Fruit fly (Drosophila melanogaster): ENCODE data around the gene CG32365.
A peak's percentile ranks its signal among the peaks of the same experiment; 100 is the strongest.

Gene CG32365

DNA sequence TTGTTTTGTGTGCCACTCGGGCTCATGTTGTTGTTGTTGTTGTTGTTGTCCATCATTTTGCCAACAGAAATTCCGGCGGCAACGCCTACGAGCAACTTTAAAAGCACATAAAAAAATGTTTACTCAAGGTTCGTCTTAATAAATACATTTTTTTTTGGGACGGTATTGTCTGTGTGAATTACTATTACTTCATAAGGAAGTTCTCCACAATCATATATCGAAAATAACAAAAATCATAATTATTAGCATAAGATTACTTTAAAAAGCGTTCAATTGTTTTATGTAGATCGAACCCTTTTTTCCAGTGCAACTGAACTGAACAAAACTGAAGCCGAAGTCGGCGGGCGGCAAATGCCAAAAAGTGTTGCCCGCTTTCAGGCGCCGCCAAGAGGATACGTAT, 20.2 kb upstream of the CG32365 start (continued):
- no peak for TF ChIP-seq CG12769 (tag; optimal IDR thresholded peaks at IDR 0.05)
- TF ChIP-seq kah (GFP tag; optimal IDR thresholded peaks at IDR 0.05) = no peak
- TF ChIP-seq GATAe (GFP tag; conservative IDR thresholded peaks at IDR 0.05) = no peak
- no peak for TF ChIP-seq CG13287 (GFP tag; IDR thresholded peaks at IDR 0.05; ENCODE audit: partially characterized antibody)
- no peak for TF ChIP-seq Asciz (GFP tag; optimal IDR thresholded peaks at IDR 0.05)
- TF ChIP-seq Hr51 (GFP tag; optimal IDR thresholded peaks at IDR 0.05) = peak in 1 of 2 experiments; percentile 27
- TF ChIP-seq Hand (GFP tag; optimal IDR thresholded peaks at IDR 0.05) = no peak
- TF ChIP-seq CoRest (tag; optimal IDR thresholded peaks at IDR 0.05) = peak; percentile 1
- no peak for TF ChIP-seq h (optimal IDR thresholded peaks at IDR 0.05)
- TF ChIP-seq CG18011 (GFP tag; optimal IDR thresholded peaks at IDR 0.05) = no peak
- no peak for TF ChIP-seq wor (GFP tag; IDR thresholded peaks at IDR 0.05)
- TF ChIP-seq CG16779 (GFP tag; IDR thresholded peaks at IDR 0.05) = no peak
- TF ChIP-seq zen (tag; optimal IDR thresholded peaks at IDR 0.05) = no peak
- no peak for TF ChIP-seq CG4282 (GFP tag; optimal IDR thresholded peaks at IDR 0.05)
- TF ChIP-seq CG6654 (GFP tag; optimal IDR thresholded peaks at IDR 0.05) = no peak
- TF ChIP-seq pb (GFP tag; optimal IDR thresholded peaks at IDR 0.05) = no peak
- TF ChIP-seq CG14050 (GFP tag; IDR thresholded peaks at IDR 0.05) = no peak; the same call in 2 of the 3 replicates
- TF ChIP-seq Camta (GFP tag; optimal IDR thresholded peaks at IDR 0.05) = no peak
- TF ChIP-seq chm (GFP tag; IDR thresholded peaks at IDR 0.05) = no peak
- TF ChIP-seq lmd (GFP tag; IDR thresholded peaks at IDR 0.05) = no peak
- peak; percentile 1 for TF ChIP-seq CG18619 (GFP tag; optimal IDR thresholded peaks at IDR 0.05)
- TF ChIP-seq CG12391 (tag; optimal IDR thresholded peaks at IDR 0.05) = no peak
- TF ChIP-seq CG13775 (GFP tag; optimal IDR thresholded peaks at IDR 0.05) = peak; percentile 7
- TF ChIP-seq Sry-β (GFP tag; optimal IDR thresholded peaks at IDR 0.05) = no peak
- no peak for TF ChIP-seq Nf-YC (tag; optimal IDR thresholded peaks at IDR 0.05)
- peak; percentile 21 for TF ChIP-seq gem (tag; optimal IDR thresholded peaks at IDR 0.05)
- TF ChIP-seq CG17612 (GFP tag; IDR thresholded peaks at IDR 0.05) = no peak
- TF ChIP-seq cas (GFP tag; IDR thresholded peaks at IDR 0.05) = no peak
- TF ChIP-seq CG13296 (GFP tag; optimal IDR thresholded peaks at IDR 0.05) = no peak

DNA sequence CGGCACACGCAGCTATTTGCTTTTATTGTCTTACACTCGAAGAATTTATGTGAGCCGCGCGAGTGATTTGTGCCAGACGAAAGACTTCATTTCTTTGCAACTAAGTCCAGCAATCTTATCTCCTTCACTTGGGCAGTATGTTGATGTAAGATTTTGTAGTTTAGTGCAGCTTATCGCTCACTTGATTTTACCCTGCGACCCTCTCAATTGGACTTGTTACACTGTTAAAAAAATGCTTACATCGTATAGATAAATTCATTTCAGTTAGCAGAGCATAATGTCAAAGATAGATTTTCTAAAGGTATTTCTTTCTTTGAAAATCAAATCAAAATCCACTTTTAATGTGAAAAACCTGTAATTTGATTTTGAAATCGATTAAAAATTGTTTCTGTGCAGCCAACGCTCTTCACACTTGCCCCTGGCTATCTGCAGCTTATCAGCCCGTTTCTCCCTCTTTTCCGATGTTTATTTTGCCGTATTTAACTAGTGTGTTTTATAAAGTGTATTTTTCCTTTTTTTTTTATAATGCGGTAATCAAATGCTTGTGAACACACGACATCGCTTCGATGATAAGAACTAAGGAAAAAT, 18.0 kb upstream of the CG32365 start:
- TF ChIP-seq insv (GFP tag; optimal IDR thresholded peaks at IDR 0.05) (peak in 1 of 2 experiments; percentile 21), Lim3 (GFP tag; IDR thresholded peaks at IDR 0.05) (0 out of 2 replicates have a peak, but pooled peaks have one; percentile 49), HLHmδ (GFP tag; optimal IDR thresholded peaks at IDR 0.05) (no peak), CG10959 (GFP tag; IDR thresholded peaks at IDR 0.05) (peak; percentile 39; the same call in 1 of the 2 replicates), CG18262 (tag; optimal IDR thresholded peaks at IDR 0.05) (peak; percentile 86), sens (GFP tag) (peak; percentile 97), sug (tag; optimal IDR thresholded peaks at IDR 0.05) (peak; percentile 84), Doc3 (GFP tag; IDR thresholded peaks at IDR 0.05; ENCODE audit: partially characterized antibody) (no peak), CG9437 (GFP tag; optimal IDR thresholded peaks at IDR 0.05) (peak; percentile 71), dpn (GFP tag; optimal IDR thresholded peaks at IDR 0.05) (peak; percentile 89), Scr (GFP tag; IDR thresholded peaks at IDR 0.05; ENCODE audit: partially characterized antibody) (no peak), odd (GFP tag; optimal IDR thresholded peaks at IDR 0.05) (peak; percentile 78), CG8281 (tag; optimal IDR thresholded peaks at IDR 0.05) (peak; percentile 60), Atf6 (GFP tag; IDR thresholded peaks at IDR 0.05) (peak; percentile 94), CG10366 (GFP tag; IDR thresholded peaks at IDR 0.05) (peak; percentile 85), chif (GFP tag; optimal IDR thresholded peaks at IDR 0.05) (peak; percentile 88), CG18476 (GFP tag; optimal IDR thresholded peaks at IDR 0.05) (peak; percentile 83), Lpt (GFP tag; optimal IDR thresholded peaks at IDR 0.05) (no peak), CG43689 (GFP tag; IDR thresholded peaks at IDR 0.05) (0 out of 2 replicates have a peak, but pooled peaks have one; percentile 54), btn (GFP tag; optimal IDR thresholded peaks at IDR 0.05) (peak; percentile 72), CG3407 (GFP tag; optimal IDR thresholded peaks at IDR 0.05) (peak; percentile 59), wek (GFP tag; optimal IDR thresholded peaks at IDR 0.05) (peak; percentile 9)

Measured in whole organism, embryonic.